Worm (Caenorhabditis elegans) whole organism, L3 larva: ENCODE data around the gene F56C9.10.

Source experiments
- daf-12 ChIP-seq: fragments of 150-350 bp; optimal IDR thresholded peaks from 2 replicates; lab custom pipeline; 2014; ENCODE audit warnings: missing biosample characterization, missing genetic modification reagents, missing genetic modification characterization
- nhr-11 ChIP-seq: fragments of 150-350 bp; optimal IDR thresholded peaks from 2 replicates; lab custom pipeline; 2014; ENCODE audit warnings: missing biosample characterization, missing genetic modification characterization
- nhr-77 ChIP-seq: fragments of 150-350 bp; optimal IDR thresholded peaks from 2 replicates; lab custom pipeline; 2014; ENCODE audit warnings: missing biosample characterization, missing genetic modification characterization
- sea-2 ChIP-seq: fragments of 150-350 bp; sonication (generic microtip); optimal IDR thresholded peaks from 4 replicates; lab custom pipeline; 2014; ENCODE audit warnings: missing biosample characterization, missing genetic modification reagents, missing genetic modification characterization
- unc-62 ChIP-seq: fragments of 150-350 bp; sonication (generic microtip); optimal IDR thresholded peaks from 4 replicates; lab custom pipeline; 2014; ENCODE audit warnings: missing biosample characterization, missing genetic modification reagents, missing genetic modification characterization
- zag-1 ChIP-seq: fragments of 150-350 bp; optimal IDR thresholded peaks from 2 replicates; lab custom pipeline; 2014; ENCODE audit warnings: missing biosample characterization, missing genetic modification characterization

- TF ChIP-seq unc-62 (no peak), daf-12 (tag; lab: Kevin White, UChicago) (no peak), sea-2 (GFP tag; lab: Kevin White, UChicago) (no peak), zag-1 (no peak), nhr-11 (tag; lab: Kevin White, UChicago) (no peak), nhr-77 (no peak)
Observed at ce11 chrIII:7300169-7300568, 34.9 kb downstream of the F56C9.10 start.
